Worm (Caenorhabditis elegans): ENCODE measurements around the gene C31H2.14.

- TF ChIP-seq flt-1 (GFP tag; IDR thresholded peaks at IDR 0.05): no peak
- no peak for TF ChIP-seq hmg-4 (GFP tag; optimal IDR thresholded peaks at IDR 0.05)
- TF ChIP-seq ama-1 (optimal IDR thresholded peaks at IDR 0.05): no peak
- TF ChIP-seq B0310.2 (tag; optimal IDR thresholded peaks at IDR 0.05): no peak
- no peak for TF ChIP-seq tbx-11 (GFP tag; IDR thresholded peaks at IDR 0.05)
- TF ChIP-seq hnd-1 (tag; optimal IDR thresholded peaks at IDR 0.05): no peak
- TF ChIP-seq tbx-37 (GFP tag; conservative IDR thresholded peaks at IDR 0.05): no peak
- no peak for TF ChIP-seq sea-1 (GFP tag; conservative IDR thresholded peaks at IDR 0.05)
Measured at ce11 chrX:5131760-5132159, 16.3 kb upstream of the C31H2.14 start.
